Worm (Caenorhabditis elegans) whole organism, L3 larva: ENCODE results near the gene cyp-34A10.

Experiments
- ZK546.5 ChIP-seq: sonication (generic microtip); optimal IDR thresholded peaks from 2 replicates; lab custom pipeline; 2017; ENCODE audit warnings: missing biosample characterization, missing genetic modification characterization
- aly-2 ChIP-seq: fragments of 150-350 bp; optimal IDR thresholded peaks from 2 replicates; lab custom pipeline; 2014; ENCODE audit warnings: missing biosample characterization, missing genetic modification characterization
- ama-1 ChIP-seq: fragments of 150-350 bp; optimal IDR thresholded peaks from 2 replicates; lab custom pipeline; 2018
- ceh-16 ChIP-seq: sonication (generic microtip); optimal IDR thresholded peaks from 2 replicates; lab custom pipeline; 2017; ENCODE audit warnings: missing biosample characterization, missing genetic modification characterization
- ceh-28 ChIP-seq: fragments of 150-350 bp; optimal IDR thresholded peaks from 2 replicates; lab custom pipeline; 2014; ENCODE audit warnings: missing biosample characterization, missing genetic modification reagents, missing genetic modification characterization
- ceh-82 ChIP-seq: fragments of 150-350 bp; optimal IDR thresholded peaks from 2 replicates; lab custom pipeline; 2014; ENCODE audit warnings: missing biosample characterization, missing genetic modification characterization
- ceh-9 ChIP-seq: sonication (generic microtip); optimal IDR thresholded peaks from 2 replicates; lab custom pipeline; 2018; ENCODE audit warnings: missing biosample characterization, missing genetic modification characterization
- egl-27 ChIP-seq: sonication (generic microtip); optimal IDR thresholded peaks from 4 replicates; lab custom pipeline; 2017; ENCODE audit warnings: missing biosample characterization, missing genetic modification reagents, missing genetic modification characterization
- egl-5 ChIP-seq: fragments of 150-350 bp; optimal IDR thresholded peaks from 2 replicates; lab custom pipeline; 2017; ENCODE audit warnings: missing biosample characterization, missing genetic modification reagents, missing genetic modification characterization, inconsistent platforms
- elt-1 ChIP-seq: fragments of 150-350 bp; optimal IDR thresholded peaks from 2 replicates; lab custom pipeline; 2014; ENCODE audit warnings: missing biosample characterization, missing genetic modification characterization
- elt-2 ChIP-seq: sonication (generic microtip); optimal IDR thresholded peaks from 2 replicates; lab custom pipeline; 2016; ENCODE audit warnings: missing genetic modification reagents, mild to moderate bottlenecking, missing genetic modification characterization, missing compliant biosample characterization
- elt-3 ChIP-seq, 3 experiments: fragments of 150-350 bp in 1 of 3; sonication (generic microtip) in 2 of 3; optimal IDR thresholded peaks; 2 replicates in 2 of 3; 4 replicates in 1 of 3; lab custom pipeline; 2014 to 2017; ENCODE audit warnings: missing biosample characterization in 3 of 3, missing genetic modification characterization in 3 of 3
- fkh-10 ChIP-seq: sonication (generic microtip); optimal IDR thresholded peaks from 2 replicates; lab custom pipeline; 2017; ENCODE audit warnings: missing biosample characterization, missing genetic modification reagents, missing genetic modification characterization
- fkh-2 ChIP-seq: fragments of 150-350 bp; optimal IDR thresholded peaks from 2 replicates; lab custom pipeline; 2014; ENCODE audit warnings: missing biosample characterization, missing genetic modification reagents, missing genetic modification characterization
- fos-1 ChIP-seq: fragments of 150-350 bp; optimal IDR thresholded peaks from 2 replicates; lab custom pipeline; 2014; ENCODE audit warnings: missing biosample characterization, missing genetic modification characterization
- jun-1 ChIP-seq: fragments of 150-350 bp; optimal IDR thresholded peaks from 2 replicates; lab custom pipeline; 2014; ENCODE audit warnings: missing biosample characterization, missing genetic modification reagents, missing genetic modification characterization
- lin-15B ChIP-seq: fragments of 150-350 bp; optimal IDR thresholded peaks from 2 replicates; lab custom pipeline; 2014; ENCODE audit warnings: missing biosample characterization, missing genetic modification characterization
- lin-39 ChIP-seq: fragments of 150-350 bp; optimal IDR thresholded peaks from 2 replicates; lab custom pipeline; 2018; ENCODE audit warnings: missing biosample characterization, missing genetic modification reagents, missing genetic modification characterization
- lsy-12 ChIP-seq: sonication (generic microtip); optimal IDR thresholded peaks from 2 replicates; lab custom pipeline; 2016; ENCODE audit warnings: mild to moderate bottlenecking, missing genetic modification characterization, missing compliant biosample characterization
- mdl-1 ChIP-seq: fragments of 150-350 bp; optimal IDR thresholded peaks from 2 replicates; lab custom pipeline; 2014; ENCODE audit warnings: missing biosample characterization, missing genetic modification characterization
- mml-1 ChIP-seq: fragments of 150-350 bp; sonication (generic microtip); optimal IDR thresholded peaks from 3 replicates; lab custom pipeline; 2014; ENCODE audit warnings: missing biosample characterization, missing genetic modification characterization
- nfya-1 ChIP-seq: sonication (generic microtip); optimal IDR thresholded peaks from 2 replicates; lab custom pipeline; 2017; ENCODE audit warnings: missing genetic modification characterization, mild to moderate bottlenecking, missing compliant biosample characterization, antibody characterized with exemption, moderate library complexity; ENCODE audit not compliant: insufficient read depth
- nhr-11 ChIP-seq: fragments of 150-350 bp; optimal IDR thresholded peaks from 2 replicates; lab custom pipeline; 2014; ENCODE audit warnings: missing biosample characterization, missing genetic modification characterization
- nhr-12 ChIP-seq: fragments of 150-350 bp; optimal IDR thresholded peaks from 2 replicates; lab custom pipeline; 2014; ENCODE audit warnings: missing biosample characterization, missing genetic modification characterization
- nhr-23 ChIP-seq: fragments of 150-350 bp; optimal IDR thresholded peaks from 2 replicates; lab custom pipeline; 2014; ENCODE audit warnings: missing biosample characterization, missing genetic modification reagents, missing genetic modification characterization
- nhr-237 ChIP-seq: fragments of 150-350 bp; optimal IDR thresholded peaks from 2 replicates; lab custom pipeline; 2014; ENCODE audit warnings: missing biosample characterization, missing genetic modification characterization
- nhr-25 ChIP-seq: sonication (generic microtip); optimal IDR thresholded peaks from 2 replicates; lab custom pipeline; 2017; ENCODE audit warnings: missing biosample characterization, missing genetic modification characterization
- nhr-28 ChIP-seq: fragments of 150-350 bp; optimal IDR thresholded peaks from 2 replicates; lab custom pipeline; 2014; ENCODE audit warnings: missing biosample characterization, missing genetic modification characterization
- nhr-43 ChIP-seq: sonication (generic microtip); optimal IDR thresholded peaks from 2 replicates; lab custom pipeline; 2016; ENCODE audit warnings: mild to moderate bottlenecking, missing genetic modification characterization, missing compliant biosample characterization; ENCODE audit not compliant: poor library complexity, severe bottlenecking
- nhr-76 ChIP-seq: fragments of 150-350 bp; sonication (generic microtip); optimal IDR thresholded peaks from 5 replicates; lab custom pipeline; 2014; ENCODE audit warnings: missing biosample characterization, missing genetic modification characterization
- nhr-77 ChIP-seq: fragments of 150-350 bp; optimal IDR thresholded peaks from 2 replicates; lab custom pipeline; 2014; ENCODE audit warnings: missing biosample characterization, missing genetic modification characterization
- pha-4 ChIP-seq: fragments of 150-350 bp; optimal IDR thresholded peaks from 2 replicates; lab custom pipeline; 2014; ENCODE audit warnings: missing biosample characterization, missing genetic modification reagents, missing genetic modification characterization
- pqm-1 ChIP-seq: fragments of 150-350 bp; optimal IDR thresholded peaks from 2 replicates; lab custom pipeline; 2017; ENCODE audit warnings: missing biosample characterization, missing genetic modification characterization, inconsistent platforms
- snpc-4 ChIP-seq: fragments of 150-350 bp; optimal IDR thresholded peaks from 2 replicates; lab custom pipeline; 2014; ENCODE audit warnings: missing biosample characterization, missing genetic modification characterization
- tbx-2 ChIP-seq: sonication (generic microtip); optimal IDR thresholded peaks from 2 replicates; lab custom pipeline; 2016; ENCODE audit warnings: mild to moderate bottlenecking, missing genetic modification characterization, missing compliant biosample characterization
- unc-39 ChIP-seq: sonication (generic microtip); optimal IDR thresholded peaks from 4 replicates; lab custom pipeline; 2017; ENCODE audit warnings: missing biosample characterization, missing genetic modification characterization
- zag-1 ChIP-seq: fragments of 150-350 bp; optimal IDR thresholded peaks from 2 replicates; lab custom pipeline; 2014; ENCODE audit warnings: missing biosample characterization, missing genetic modification characterization
- ztf-11 ChIP-seq: fragments of 150-350 bp; optimal IDR thresholded peaks from 2 replicates; lab custom pipeline; 2014; ENCODE audit warnings: missing biosample characterization, missing genetic modification characterization
- ztf-4 ChIP-seq: fragments of 150-350 bp; optimal IDR thresholded peaks from 2 replicates; lab custom pipeline; 2014; ENCODE audit warnings: missing biosample characterization, missing genetic modification characterization

Gene cyp-34A10

DNA sequence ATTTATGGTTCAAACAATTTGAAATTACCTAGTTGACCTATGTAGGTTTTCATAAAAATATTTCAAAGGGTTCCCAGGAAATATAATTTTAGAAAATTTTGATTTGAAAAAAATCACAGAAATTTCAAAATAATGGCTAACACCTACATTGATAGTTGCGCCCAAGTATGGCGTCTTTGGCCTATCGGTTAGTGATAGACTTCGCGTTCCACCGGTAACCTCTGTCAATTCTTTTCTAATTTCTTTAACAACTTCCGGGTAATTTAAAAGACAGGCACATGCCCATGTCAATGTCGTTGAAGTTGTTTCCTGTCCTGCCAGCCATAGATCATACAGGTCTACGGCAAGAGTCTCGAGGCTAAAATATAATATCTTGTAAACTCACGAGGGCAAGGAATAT, 3.9 kb downstream of the cyp-34A10 start:
- TF ChIP-seq ZK546.5 (tag; lab: Kevin White, UChicago) (no peak), unc-39 (tag; lab: Kevin White, UChicago) (no peak), pqm-1 (tag; lab: Kevin White, UChicago) (no peak), nhr-237 (no peak), nhr-43 (no peak), egl-5 (tag; lab: Kevin White, UChicago) (no peak), fkh-2 (tag; lab: Kevin White, UChicago) (no peak), ztf-4 (tag; lab: Kevin White, UChicago) (no peak), aly-2 (tag; lab: Kevin White, UChicago) (no peak), lsy-12 (tag; lab: Kevin White, UChicago) (no peak), egl-27 (tag; lab: Kevin White, UChicago) (no peak), fos-1 (tag; lab: Kevin White, UChicago) (no peak), ztf-11 (tag; lab: Kevin White, UChicago) (no peak), zag-1 (no peak), mdl-1 (no peak), nhr-25 (tag; lab: Kevin White, UChicago) (no peak), nhr-28 (tag; lab: Kevin White, UChicago) (no peak), ceh-28 (no peak), jun-1 (tag; lab: Kevin White, UChicago) (no peak)
- TF ChIP-seq, all 47 proteins: peak for 0

DNA sequence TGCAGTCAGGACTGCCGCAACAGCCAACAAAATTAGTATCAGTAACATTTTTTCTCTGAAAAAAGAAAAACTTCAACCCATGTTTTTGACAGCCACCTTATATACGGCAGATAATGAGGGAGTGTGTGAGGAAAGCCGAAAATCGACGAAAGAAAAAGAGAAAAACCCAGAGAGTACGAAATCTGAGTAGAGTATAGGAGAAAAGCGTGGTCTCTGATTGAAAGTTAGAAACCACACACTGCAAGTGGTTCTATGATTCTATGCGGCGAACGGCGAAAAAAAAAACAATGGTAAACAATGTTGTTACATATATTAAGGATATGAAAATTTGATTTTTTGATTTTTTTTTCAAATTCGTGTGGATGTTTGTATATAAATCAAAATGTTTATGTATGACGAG, 5.0 kb downstream of the cyp-34A10 start, which contains the start of gene cyp-34A8:
Gene cyp-34A8 (minus strand): TSS at position 62 of the 400 bp plus-strand sequence.
- no peak for TF ChIP-seq lin-15B (tag; lab: Kevin White, UChicago)
- TF ChIP-seq nhr-11 (tag; lab: Kevin White, UChicago), result no peak
- no peak for TF ChIP-seq fkh-10 (GFP tag; lab: Kevin White, UChicago)
- TF ChIP-seq nfya-1, result peak; percentile 1
- no peak for TF ChIP-seq nhr-25 (tag; lab: Kevin White, UChicago)
- no peak for TF ChIP-seq tbx-2 (tag; lab: Kevin White, UChicago)
- peak; percentile 9 for TF ChIP-seq nhr-43
- no peak for TF ChIP-seq elt-1 (tag; lab: Kevin White, UChicago)
- TF ChIP-seq nhr-23, result no peak
- TF ChIP-seq unc-39 (tag; lab: Kevin White, UChicago), result no peak
- no peak for TF ChIP-seq mml-1 (tag; lab: Kevin White, UChicago)
- TF ChIP-seq ztf-11 (tag; lab: Kevin White, UChicago), result no peak
- no peak for TF ChIP-seq nhr-12
- no peak for TF ChIP-seq elt-2 (tag; lab: Kevin White, UChicago)
- TF ChIP-seq ceh-82 (tag; lab: Kevin White, UChicago), result no peak

- TF ChIP-seq lsy-12 (tag; lab: Kevin White, UChicago) (no peak), unc-39 (tag; lab: Kevin White, UChicago) (no peak)
Measured at ce11 chrV:3963715-3964114, 9.1 kb downstream of the cyp-34A10 start, which contains the start of gene cyp-34A7. Gene cyp-34A7 (minus strand): TSS chrV:3963815.

- TF ChIP-seq pha-4 (tag; lab: Kevin White, UChicago) (peak; percentile 17), elt-3 (tag; optimal IDR thresholded peaks at IDR 0.05; lab: Kevin White, UChicago) (no peak), snpc-4 (tag; lab: Kevin White, UChicago) (no peak), nhr-76 (tag; lab: Kevin White, UChicago) (no peak)
Measured at ce11 chrV:3961235-3961634, 11.6 kb downstream of the cyp-34A10 start, which contains the start of gene cyp-34A6. Gene cyp-34A6 (minus strand): TSS chrV:3961335.

DNA sequence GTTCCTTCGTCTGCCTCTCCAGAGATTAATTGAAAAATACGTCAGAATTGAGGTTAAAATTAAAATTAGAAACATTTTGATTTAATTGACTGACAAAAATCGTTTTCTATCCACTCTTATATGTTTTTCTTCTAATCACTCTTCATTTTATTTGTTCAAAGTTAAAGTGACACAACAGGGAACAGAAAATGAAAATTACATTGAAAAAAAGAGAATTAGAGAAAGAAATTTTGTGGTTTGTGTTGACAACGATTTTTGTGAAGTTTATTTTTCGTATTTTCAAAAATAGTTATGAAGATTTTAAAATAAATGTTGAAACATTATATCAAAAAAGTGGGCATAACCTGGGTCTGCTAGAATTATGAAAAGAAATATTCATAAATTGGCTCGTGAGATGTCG, 15.2 kb downstream of the cyp-34A10 start, which contains the start of gene cyp-34A5:
Gene cyp-34A5 (minus strand): TSS at position 101 of the 400 bp plus-strand sequence.
- TF ChIP-seq lin-39 (tag; lab: Kevin White, UChicago), result no peak
- TF ChIP-seq pqm-1 (tag; lab: Kevin White, UChicago), result no peak
- no peak for TF ChIP-seq elt-2 (tag; lab: Kevin White, UChicago)
- no peak for TF ChIP-seq nhr-77 (tag; lab: Kevin White, UChicago)
- TF ChIP-seq ceh-28, result no peak
- no peak for TF ChIP-seq aly-2 (tag; lab: Kevin White, UChicago)
- TF ChIP-seq ceh-9, result no peak
- TF ChIP-seq nhr-25 (tag; lab: Kevin White, UChicago), result no peak
- TF ChIP-seq ceh-16 (tag; lab: Kevin White, UChicago), result no peak
- TF ChIP-seq ama-1, result no peak
